Fruit fly (Drosophila melanogaster) whole organism, embryonic: ENCODE results near the gene CG42512.

ENCODE experiments used
- Adf1 ChIP-seq: fragments of 200-800 bp; sonication (Bioruptor generic); IDR thresholded peaks from 2 replicates; pipeline ENCODE4 v1.3.6; 2022; ENCODE audit warnings: missing biosample characterization, missing genetic modification characterization
- BtbVII ChIP-seq: fragments of 200-800 bp; sonication (Bioruptor generic); optimal IDR thresholded peaks from 3 replicates; lab custom pipeline; 2017; ENCODE audit warnings: missing biosample characterization, mild to moderate bottlenecking, missing genetic modification characterization
- CG10543 ChIP-seq: fragments of 200-800 bp; sonication (Bioruptor generic); optimal IDR thresholded peaks from 3 replicates; lab custom pipeline; 2017; ENCODE audit warnings: missing biosample characterization, mild to moderate bottlenecking, missing genetic modification characterization, moderate library complexity
- CG11398 ChIP-seq: fragments of 200-800 bp; sonication (Bioruptor generic); optimal IDR thresholded peaks from 2 replicates; lab custom pipeline; 2016; ENCODE audit warnings: missing biosample characterization, missing genetic modification characterization
- CG14050 ChIP-seq: fragments of 200-800 bp; sonication (Bioruptor generic); IDR thresholded peaks from 3 replicates; pipeline ENCODE4 v1.3.6; 2022; ENCODE audit warnings: missing biosample characterization, missing genetic modification characterization
- CG14860 ChIP-seq: fragments of 200-800 bp; sonication (Bioruptor generic); IDR thresholded peaks from 3 replicates; pipeline ENCODE4 v1.3.6; 2022; ENCODE audit warnings: missing biosample characterization, missing genetic modification characterization; ENCODE audit not compliant: partially characterized antibody
- CG14965 ChIP-seq: fragments of 200-800 bp; sonication (Bioruptor generic); optimal IDR thresholded peaks from 2 replicates; lab custom pipeline; 2016; ENCODE audit warnings: missing biosample characterization, missing genetic modification characterization, borderline replicate concordance
- CG1603 ChIP-seq: fragments of 200-800 bp; sonication (Bioruptor generic); optimal IDR thresholded peaks from 2 replicates; lab custom pipeline; 2019; ENCODE audit warnings: missing biosample characterization, mild to moderate bottlenecking, missing genetic modification characterization, moderate library complexity
- CG17612 ChIP-seq: fragments of 200-800 bp; sonication (Bioruptor generic); IDR thresholded peaks from 2 replicates; pipeline ENCODE4 v1.3.6; 2022; ENCODE audit warnings: missing biosample characterization, missing genetic modification characterization
- CG30431 ChIP-seq: fragments of 200-800 bp; sonication (Bioruptor generic); optimal IDR thresholded peaks from 2 replicates; lab custom pipeline; 2017; ENCODE audit warnings: missing biosample characterization, missing genetic modification characterization
- CG32767 ChIP-seq: fragments of 200-800 bp; sonication (Bioruptor generic); IDR thresholded peaks from 2 replicates; pipeline ENCODE4 v1.3.6; 2022; ENCODE audit warnings: missing biosample characterization, missing genetic modification characterization
- CG33557 ChIP-seq: fragments of 200-800 bp; sonication (Bioruptor generic); optimal IDR thresholded peaks from 2 replicates; lab custom pipeline; 2019; ENCODE audit warnings: missing biosample characterization, mild to moderate bottlenecking, missing genetic modification characterization, moderate library complexity
- CG3726 ChIP-seq: fragments of 200-800 bp; sonication (Bioruptor generic); IDR thresholded peaks from 3 replicates; pipeline ENCODE4, ENCODE4 v1.3.6; 2022; ENCODE audit warnings: missing biosample characterization, missing genetic modification characterization
- CG3995 ChIP-seq: fragments of 200-800 bp; sonication (Bioruptor generic); optimal IDR thresholded peaks from 3 replicates; lab custom pipeline; 2016; ENCODE audit warnings: missing biosample characterization, missing genetic modification characterization
- CG5245 ChIP-seq: fragments of 200-800 bp; sonication (Bioruptor generic); optimal IDR thresholded peaks from 3 replicates; lab custom pipeline; 2016; ENCODE audit warnings: missing biosample characterization, missing genetic modification characterization
- CG7357 ChIP-seq: fragments of 200-800 bp; sonication (Bioruptor generic); IDR thresholded peaks from 3 replicates; pipeline ENCODE4 v1.3.6; 2022; ENCODE audit warnings: missing biosample characterization, missing genetic modification characterization
- CG7839 ChIP-seq: fragments of 200-800 bp; sonication (Bioruptor generic); optimal IDR thresholded peaks from 3 replicates; lab custom pipeline; 2018; ENCODE audit warnings: missing biosample characterization, mild to moderate bottlenecking, missing genetic modification characterization, moderate library complexity
- CG9609 ChIP-seq: fragments of 200-800 bp; sonication (Bioruptor generic); optimal IDR thresholded peaks from 3 replicates; lab custom pipeline; 2016; ENCODE audit warnings: missing biosample characterization, missing genetic modification characterization
- E2f2 ChIP-seq: fragments of 200-800 bp; sonication (Bioruptor generic); IDR thresholded peaks from 2 replicates; pipeline ENCODE4 v1.3.6; 2022; ENCODE audit warnings: missing biosample characterization, missing genetic modification characterization
- ERR ChIP-seq: fragments of 200-800 bp; sonication (Bioruptor generic); optimal IDR thresholded peaks from 2 replicates; lab custom pipeline; 2016; ENCODE audit warnings: missing biosample characterization, missing genetic modification characterization
- HLH54F ChIP-seq: fragments of 200-800 bp; sonication (Bioruptor generic); optimal IDR thresholded peaks from 3 replicates; lab custom pipeline; 2016; ENCODE audit warnings: missing biosample characterization, missing genetic modification characterization
- HmgD ChIP-seq: fragments of 200-800 bp; sonication (Bioruptor generic); optimal IDR thresholded peaks from 3 replicates; lab custom pipeline; 2016; ENCODE audit warnings: missing biosample characterization, missing genetic modification characterization
- Lpt ChIP-seq: fragments of >200 bp; optimal IDR thresholded peaks from 2 replicates; lab custom pipeline; 2018; ENCODE audit warnings: missing biosample characterization, missing genetic modification characterization
- MBD-R2 ChIP-seq: fragments of 200-800 bp; sonication (Bioruptor generic); IDR thresholded peaks from 2 replicates; pipeline ENCODE4 v1.3.6; 2022; ENCODE audit warnings: missing biosample characterization, missing genetic modification characterization
- MTF-1 ChIP-seq: fragments of 200-800 bp; sonication (Bioruptor generic); optimal IDR thresholded peaks from 2 replicates; lab custom pipeline; 2018; ENCODE audit warnings: missing biosample characterization, mild to moderate bottlenecking, missing genetic modification characterization, borderline replicate concordance
- Mad ChIP-seq: fragments of 200-800 bp; sonication (Bioruptor generic); optimal IDR thresholded peaks from 2 replicates; lab custom pipeline; 2016; ENCODE audit warnings: missing biosample characterization, missing genetic modification characterization
- Mes4 ChIP-seq: fragments of 200-800 bp; sonication (Bioruptor generic); optimal IDR thresholded peaks from 2 replicates; lab custom pipeline; 2016; ENCODE audit warnings: missing biosample characterization, missing genetic modification characterization
- Nf-YB ChIP-seq: fragments of 200-800 bp; sonication (Bioruptor generic); optimal IDR thresholded peaks from 3 replicates; lab custom pipeline; 2019; ENCODE audit warnings: missing biosample characterization, mild to moderate bottlenecking, missing genetic modification characterization, moderate library complexity
- Nf-YC ChIP-seq: fragments of 200-800 bp; optimal IDR thresholded peaks from 3 replicates; lab custom pipeline; 2019; ENCODE audit warnings: missing biosample characterization, mild to moderate bottlenecking, missing genetic modification characterization, moderate library complexity
- Pdp1 ChIP-seq, 2 experiments: fragments of 200-800 bp; sonication (Bioruptor generic); optimal IDR thresholded peaks; 3 replicates each; lab custom pipeline; 2016; ENCODE audit warnings: missing biosample characterization in 2 of 2, missing genetic modification characterization in 2 of 2, mild to moderate bottlenecking in 1 of 2, moderate library complexity in 1 of 2
- Ptx1 ChIP-seq: fragments of 200-800 bp; sonication (Bioruptor generic); IDR thresholded peaks from 2 replicates; pipeline ENCODE4 v1.3.6; 2022; ENCODE audit warnings: missing biosample characterization, missing genetic modification characterization
- Rx ChIP-seq: fragments of 200-800 bp; sonication (Bioruptor generic); IDR thresholded peaks from 2 replicates; pipeline ENCODE4 v1.3.6; 2022; ENCODE audit warnings: missing biosample characterization, missing genetic modification characterization
- Side ChIP-seq: fragments of 200-800 bp; sonication (Bioruptor generic); optimal IDR thresholded peaks from 2 replicates; lab custom pipeline; 2016; ENCODE audit warnings: missing biosample characterization, missing genetic modification characterization
- Stat92E ChIP-seq, 3 experiments: fragments of >200 bp in 2 of 3; fragments of 200-800 bp in 1 of 3; sonication (Bioruptor generic) in 1 of 3; optimal IDR thresholded peaks; 2 replicates each; lab custom pipeline; 2017 to 2019; ENCODE audit warnings: missing biosample characterization in 3 of 3, missing genetic modification characterization in 3 of 3, mild to moderate bottlenecking in 1 of 3, moderate library complexity in 1 of 3
- ash1 ChIP-seq: fragments of 200-800 bp; sonication (Bioruptor generic); optimal IDR thresholded peaks from 2 replicates; lab custom pipeline; 2018; ENCODE audit warnings: missing biosample characterization, mild to moderate bottlenecking, missing genetic modification characterization
- caup ChIP-seq: fragments of 200-800 bp; sonication (Bioruptor generic); optimal IDR thresholded peaks from 3 replicates; lab custom pipeline; 2017; ENCODE audit warnings: missing biosample characterization, mild to moderate bottlenecking, missing genetic modification characterization, moderate library complexity; ENCODE audit not compliant: severe bottlenecking
- disco-r ChIP-seq: fragments of 200-800 bp; sonication (Bioruptor generic); optimal IDR thresholded peaks from 2 replicates; lab custom pipeline; 2016; ENCODE audit warnings: missing biosample characterization, missing genetic modification characterization
- emc ChIP-seq: fragments of 200-800 bp; sonication (Bioruptor generic); optimal IDR thresholded peaks from 2 replicates; lab custom pipeline; 2016; ENCODE audit warnings: missing biosample characterization, missing genetic modification characterization
- ems ChIP-seq: fragments of 200-800 bp; sonication (Bioruptor generic); optimal IDR thresholded peaks from 3 replicates; lab custom pipeline; 2016; ENCODE audit warnings: missing biosample characterization, missing genetic modification characterization
- insv ChIP-seq, 2 experiments: fragments of 200-800 bp; sonication (Bioruptor generic); optimal IDR thresholded peaks; 3 replicates each; lab custom pipeline; 2016 to 2018; ENCODE audit warnings: missing biosample characterization in 2 of 2, missing genetic modification characterization in 2 of 2
- lab ChIP-seq: fragments of 200-800 bp; sonication (Bioruptor generic); optimal IDR thresholded peaks from 3 replicates; lab custom pipeline; 2017; ENCODE audit warnings: missing biosample characterization, missing genetic modification characterization, mild to moderate bottlenecking, moderate library complexity, missing genetic modification reagents
- lilli ChIP-seq: fragments of 200-800 bp; sonication (Bioruptor generic); optimal IDR thresholded peaks from 3 replicates; lab custom pipeline; 2016; ENCODE audit warnings: missing biosample characterization, missing genetic modification characterization
- nerfin-1 ChIP-seq: fragments of 200-800 bp; sonication (Bioruptor generic); optimal IDR thresholded peaks from 3 replicates; lab custom pipeline; 2019; ENCODE audit warnings: missing biosample characterization, mild to moderate bottlenecking, missing genetic modification characterization, moderate library complexity
- prd ChIP-seq, 3 experiments: fragments of >200 bp in 2 of 3; fragments of 200-800 bp in 1 of 3; sonication (Bioruptor generic) in 1 of 3; optimal IDR thresholded peaks in 2 of 3; IDR thresholded peaks in 1 of 3; 2 replicates in 2 of 3; 3 replicates in 1 of 3; pipeline versions ENCODE4 v1.3.6 to Lab custom; 2017 to 2022; ENCODE audit warnings: missing biosample characterization in 1 of 3, missing genetic modification characterization in 1 of 3
- shn ChIP-seq: fragments of 200-800 bp; sonication (Bioruptor generic); optimal IDR thresholded peaks from 3 replicates; lab custom pipeline; 2016; ENCODE audit warnings: missing biosample characterization, missing genetic modification characterization
- sim ChIP-seq: fragments of 200-800 bp; sonication (Bioruptor generic); IDR thresholded peaks from 2 replicates; pipeline ENCODE4 v1.3.6; 2022; ENCODE audit warnings: missing biosample characterization, missing genetic modification characterization
- sima ChIP-seq: fragments of 200-800 bp; sonication (Bioruptor generic); optimal IDR thresholded peaks from 2 replicates; lab custom pipeline; 2016; ENCODE audit warnings: missing biosample characterization, missing genetic modification characterization
- sr ChIP-seq: fragments of 200-800 bp; sonication (Bioruptor generic); IDR thresholded peaks from 3 replicates; pipeline ENCODE4 v1.3.6; 2022; ENCODE audit warnings: missing biosample characterization, missing genetic modification characterization
- ttk ChIP-seq: fragments of 200-800 bp; sonication (Bioruptor generic); IDR thresholded peaks from 2 replicates; pipeline ENCODE4 v2.1.2; 2022; ENCODE audit warnings: missing biosample characterization, missing genetic modification characterization
- unc-4 ChIP-seq: fragments of 200-800 bp; sonication (Bioruptor generic); IDR thresholded peaks from 2 replicates; pipeline ENCODE4 v1.3.6; 2022; ENCODE audit warnings: missing biosample characterization, missing genetic modification characterization; ENCODE audit not compliant: partially characterized antibody
- zfh1 ChIP-seq: fragments of 200-800 bp; sonication (Bioruptor generic); IDR thresholded peaks from 3 replicates; pipeline ENCODE4 v1.3.6; 2022; ENCODE audit warnings: missing biosample characterization, missing genetic modification characterization

CG42512 gene

dm6 chrX:16683765-16684164 is 32.6 kb downstream of the CG42512 start, which contains the start of gene Axs (continued):
- TF ChIP-seq prd (optimal IDR thresholded peaks at IDR 0.05; lab: Kevin White, UChicago) (no peak), prd (GFP tag; IDR thresholded peaks at IDR 0.05; lab: Robert Waterston, UW) (no peak), Nf-YB (GFP tag; lab: Kevin White, UChicago) (no peak), Mad (GFP tag; lab: Kevin White, UChicago) (peak; percentile 27), HmgD (GFP tag; lab: Kevin White, UChicago) (peak; percentile 24), sima (GFP tag; lab: Kevin White, UChicago) (no peak), lilli (GFP tag; lab: Kevin White, UChicago) (peak; percentile 56), CG7357 (GFP tag; lab: Robert Waterston, UW) (no peak), BtbVII (GFP tag; lab: Kevin White, UChicago) (no peak), Stat92E (GFP tag; optimal IDR thresholded peaks at IDR 0.05; lab: Kevin White, UChicago) (peak in 1 of 3 experiments; percentile 43), ems (GFP tag; lab: Kevin White, UChicago) (no peak), CG10543 (no peak), CG33557 (GFP tag; lab: Kevin White, UChicago) (peak; percentile 9), nerfin-1 (no peak), CG17612 (GFP tag; lab: Robert Waterston, UW) (no peak), disco-r (GFP tag; lab: Kevin White, UChicago) (no peak), zfh1 (0 out of 3 replicates have a peak, but pooled peaks have one; percentile 7), CG7839 (tag; lab: Kevin White, UChicago) (peak; percentile 9), Mes4 (GFP tag; lab: Kevin White, UChicago) (peak; percentile 29), CG14860 (GFP tag; lab: Robert Waterston, UW) (peak; percentile 64), Adf1 (GFP tag; lab: Robert Waterston, UW) (no peak), CG5245 (GFP tag; lab: Kevin White, UChicago) (no peak), caup (no peak), lab (GFP tag; lab: Kevin White, UChicago) (no peak), Side (GFP tag; lab: Kevin White, UChicago) (no peak), CG30431 (no peak), MTF-1 (GFP tag; lab: Kevin White, UChicago) (peak; percentile 19), emc (no peak), sr (GFP tag; lab: Robert Waterston, UW) (no peak), ash1 (GFP tag; lab: Kevin White, UChicago) (no peak), CG11398 (GFP tag; lab: Kevin White, UChicago) (no peak), Ptx1 (GFP tag; lab: Robert Waterston, UW) (no peak), CG3995 (peak; percentile 62), Lpt (no peak), Nf-YC (tag; lab: Kevin White, UChicago) (peak; percentile 9), unc-4 (peak; percentile 64), CG32767 (GFP tag; lab: Robert Waterston, UW) (no peak), insv (GFP tag; optimal IDR thresholded peaks at IDR 0.05; lab: Kevin White, UChicago) (peak in 1 of 2 experiments; percentile 20), E2f2 (GFP tag; lab: Robert Waterston, UW) (peak; percentile 99), ttk (GFP tag; lab: Robert Waterston, UW) (no peak), HLH54F (GFP tag; lab: Kevin White, UChicago) (no peak), CG1603 (peak; percentile 66), ERR (GFP tag; lab: Kevin White, UChicago) (peak; percentile 45), CG14050 (no peak), CG9609 (no peak), MBD-R2 (GFP tag; lab: Robert Waterston, UW) (peak; percentile 23; the same call in 1 of the 2 replicates), shn (GFP tag; lab: Kevin White, UChicago) (peak; percentile 41), CG3726 (GFP tag; lab: Robert Waterston, UW) (no peak), Rx (GFP tag; lab: Robert Waterston, UW) (no peak), CG14965 (no peak), Pdp1 (GFP tag; optimal IDR thresholded peaks at IDR 0.05; lab: Kevin White, UChicago) (peak in 1 of 2 experiments; percentile 59), sim (GFP tag; lab: Robert Waterston, UW) (no peak)
